Fruit fly (Drosophila melanogaster): Measurements from ENCODE around the gene CG11756.
A peak's percentile ranks its signal among the peaks of the same experiment; 100 is the strongest.

Gene CG11756

DNA sequence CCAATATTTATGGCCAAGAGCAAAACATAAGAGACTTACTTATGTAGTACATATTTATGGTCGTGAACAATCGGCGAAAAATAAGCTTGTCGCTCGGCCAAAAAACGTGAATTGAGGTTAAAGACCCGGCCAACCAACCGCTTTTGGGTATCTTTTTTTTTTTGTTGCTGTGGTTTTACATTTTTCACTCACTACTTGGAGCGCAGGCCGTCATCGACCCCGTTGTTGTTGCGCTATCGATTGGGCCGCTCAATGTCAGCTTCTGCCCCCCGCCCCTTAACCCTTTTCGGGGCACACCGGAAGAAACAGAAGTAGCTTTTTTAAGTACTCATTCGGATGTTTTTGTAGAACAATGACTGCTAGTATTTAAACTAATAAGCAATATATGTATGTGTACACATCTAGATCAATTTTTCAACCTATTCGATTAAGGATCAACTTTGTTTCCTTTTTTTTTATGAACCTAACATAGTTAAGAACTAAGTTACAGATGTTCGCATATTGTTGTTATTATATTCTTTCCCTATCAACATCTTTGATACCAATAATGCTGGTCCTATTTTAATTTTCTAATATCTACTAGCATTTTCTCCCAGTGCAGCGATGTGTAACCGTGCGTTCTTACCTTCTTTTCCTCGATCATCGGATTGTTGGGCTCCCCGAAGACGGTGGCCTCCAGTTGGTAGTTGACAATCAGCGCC is 9.7 kb upstream of the CG11756 start (continued):
- no peak for TF ChIP-seq CG4617 (GFP tag; optimal IDR thresholded peaks at IDR 0.05; ENCODE audit: borderline replicate concordance)
- no peak for TF ChIP-seq CG2129 (GFP tag; IDR thresholded peaks at IDR 0.05; ENCODE audit: partially characterized antibody)
- TF ChIP-seq mld (GFP tag; IDR thresholded peaks at IDR 0.05; ENCODE audit: partially characterized antibody), result no peak
- TF ChIP-seq CG3838 (GFP tag; optimal IDR thresholded peaks at IDR 0.05), result no peak
- peak; percentile 50; the same call in 1 of the 2 replicates for TF ChIP-seq ranshi (GFP tag; IDR thresholded peaks at IDR 0.05)
- TF ChIP-seq Dip2 (GFP tag; IDR thresholded peaks at IDR 0.05), result no peak
- TF ChIP-seq stc (GFP tag; IDR thresholded peaks at IDR 0.05), result no peak
- TF ChIP-seq eve (GFP tag; optimal IDR thresholded peaks at IDR 0.05), result no peak
- peak; percentile 68 for TF ChIP-seq ind (GFP tag; optimal IDR thresholded peaks at IDR 0.05)
- TF ChIP-seq ase (GFP tag; IDR thresholded peaks at IDR 0.05), result no peak
- peak; percentile 62; the same call in 1 of the 2 replicates for TF ChIP-seq Rfx (GFP tag; IDR thresholded peaks at IDR 0.05)
- TF ChIP-seq Six4 (GFP tag; optimal IDR thresholded peaks at IDR 0.05), result peak; percentile 54
- TF ChIP-seq stwl (tag; optimal IDR thresholded peaks at IDR 0.05), result no peak
- TF ChIP-seq esg (GFP tag; conservative IDR thresholded peaks at IDR 0.05), result peak; percentile 63
- peak; percentile 47 for TF ChIP-seq CG33213 (GFP tag; optimal IDR thresholded peaks at IDR 0.05)
- peak; percentile 27 for TF ChIP-seq dm (GFP tag; optimal IDR thresholded peaks at IDR 0.05)
- TF ChIP-seq CG3281 (GFP tag; optimal IDR thresholded peaks at IDR 0.05), result no peak
- no peak for TF ChIP-seq gcm (GFP tag; optimal IDR thresholded peaks at IDR 0.05)
- TF ChIP-seq pum (GFP tag; optimal IDR thresholded peaks at IDR 0.05), result peak; percentile 75
- peak; percentile 65 for TF ChIP-seq CG13624 (GFP tag; optimal IDR thresholded peaks at IDR 0.05)
- no peak for TF ChIP-seq dati (GFP tag; IDR thresholded peaks at IDR 0.05)
- TF ChIP-seq HLH3B (GFP tag; IDR thresholded peaks at IDR 0.05), result peak; percentile 58; the same call in 1 of the 2 replicates
- no peak; the same call in 1 of the 2 replicates for TF ChIP-seq MBD-R2 (GFP tag; IDR thresholded peaks at IDR 0.05)
- TF ChIP-seq Sox100B (GFP tag; optimal IDR thresholded peaks at IDR 0.05), result peak; percentile 39
- no peak for TF ChIP-seq CG31365 (tag; optimal IDR thresholded peaks at IDR 0.05)
- peak; percentile 42 for TF ChIP-seq Atf3 (GFP tag; optimal IDR thresholded peaks at IDR 0.05)
- TF ChIP-seq CG43689 (GFP tag; IDR thresholded peaks at IDR 0.05), result 0 out of 2 replicates have a peak, but pooled peaks have one; percentile 21
- TF ChIP-seq Poxn (GFP tag; IDR thresholded peaks at IDR 0.05), result no peak
- 0 out of 2 replicates have a peak, but pooled peaks have one; percentile 53 for TF ChIP-seq CG10321 (GFP tag; IDR thresholded peaks at IDR 0.05)
- peak; percentile 17 for TF ChIP-seq disco-r (GFP tag; optimal IDR thresholded peaks at IDR 0.05)
- peak; percentile 52 for TF ChIP-seq Mad (GFP tag; optimal IDR thresholded peaks at IDR 0.05)
- 0 out of 2 replicates have a peak, but pooled peaks have one; percentile 24 for TF ChIP-seq CG3847 (GFP tag; IDR thresholded peaks at IDR 0.05)
- peak; percentile 58 for TF ChIP-seq kay (GFP tag; optimal IDR thresholded peaks at IDR 0.05)
- TF ChIP-seq Pdp1 (GFP tag; optimal IDR thresholded peaks at IDR 0.05), result peak; percentile 61 to 73
- TF ChIP-seq HmgD (GFP tag; optimal IDR thresholded peaks at IDR 0.05), result no peak
- no peak for TF ChIP-seq gsb-n (tag; optimal IDR thresholded peaks at IDR 0.05)
- no peak for TF ChIP-seq peb (GFP tag; IDR thresholded peaks at IDR 0.05)
- TF ChIP-seq Elba2 (GFP tag; optimal IDR thresholded peaks at IDR 0.05), result no peak
- no peak for TF ChIP-seq dan (GFP tag; IDR thresholded peaks at IDR 0.05)
- TF ChIP-seq CG2875 (GFP tag; optimal IDR thresholded peaks at IDR 0.05), result peak; percentile 60
- TF ChIP-seq nau (GFP tag; optimal IDR thresholded peaks at IDR 0.05), result no peak
- no peak for TF ChIP-seq inv (GFP tag; IDR thresholded peaks at IDR 0.05; ENCODE audit: partially characterized antibody)
- TF ChIP-seq Ptx1 (GFP tag; IDR thresholded peaks at IDR 0.05), result peak; percentile 73
- peak; percentile 60 for TF ChIP-seq NC2β (GFP tag; optimal IDR thresholded peaks at IDR 0.05)
- peak; percentile 50 for TF ChIP-seq CG10462 (GFP tag; optimal IDR thresholded peaks at IDR 0.05)
- TF ChIP-seq Med (GFP tag), result peak; percentile 90
- peak; percentile 53 for TF ChIP-seq shn (GFP tag; optimal IDR thresholded peaks at IDR 0.05)
- TF ChIP-seq CG1233 (GFP tag; optimal IDR thresholded peaks at IDR 0.05), result no peak
- TF ChIP-seq CG12236 (GFP tag; optimal IDR thresholded peaks at IDR 0.05), result peak; percentile 26
- no peak for TF ChIP-seq CG12071 (GFP tag; optimal IDR thresholded peaks at IDR 0.05)
